Fruit fly (Drosophila melanogaster): Measurements from ENCODE around the gene CG8993.

Gene CG8993

dm6 chr3L:2410869-2411268 is 38.9 kb downstream of the CG8993 start:
- TF ChIP-seq ttk (optimal IDR thresholded peaks at IDR 0.05) (no peak), Sin3A (optimal IDR thresholded peaks at IDR 0.05) (no peak), psq (optimal IDR thresholded peaks at IDR 0.05) (no peak), Myc (optimal IDR thresholded peaks at IDR 0.05) (no peak), h (optimal IDR thresholded peaks at IDR 0.05) (no peak), insv (optimal IDR thresholded peaks at IDR 0.05) (no peak)

- TF ChIP-seq psq (optimal IDR thresholded peaks at IDR 0.05) (no peak), Sin3A (optimal IDR thresholded peaks at IDR 0.05) (no peak), Myc (optimal IDR thresholded peaks at IDR 0.05) (no peak), h (optimal IDR thresholded peaks at IDR 0.05) (no peak), ttk (optimal IDR thresholded peaks at IDR 0.05) (no peak), insv (optimal IDR thresholded peaks at IDR 0.05) (no peak)
Observed at dm6 chr3L:2411564-2412080, 39.6 kb downstream of the CG8993 start.

dm6 chr3L:2414876-2415275 is 42.9 kb downstream of the CG8993 start:
- no peak for TF ChIP-seq Sin3A (optimal IDR thresholded peaks at IDR 0.05)
- no peak for TF ChIP-seq Myc (optimal IDR thresholded peaks at IDR 0.05)
- TF ChIP-seq insv (optimal IDR thresholded peaks at IDR 0.05), result no peak
- no peak for TF ChIP-seq h (optimal IDR thresholded peaks at IDR 0.05)
- TF ChIP-seq psq (optimal IDR thresholded peaks at IDR 0.05), result no peak
- no peak for TF ChIP-seq ttk (optimal IDR thresholded peaks at IDR 0.05)

- no peak for TF ChIP-seq ttk (optimal IDR thresholded peaks at IDR 0.05)
- TF ChIP-seq Sin3A (optimal IDR thresholded peaks at IDR 0.05), result no peak
- TF ChIP-seq h (optimal IDR thresholded peaks at IDR 0.05), result no peak
- TF ChIP-seq Myc (optimal IDR thresholded peaks at IDR 0.05), result no peak
- TF ChIP-seq insv (optimal IDR thresholded peaks at IDR 0.05), result no peak
- TF ChIP-seq psq (optimal IDR thresholded peaks at IDR 0.05), result no peak
Observed at dm6 chr3L:2417399-2418040, 45.5 kb downstream of the CG8993 start.

- TF ChIP-seq h (optimal IDR thresholded peaks at IDR 0.05) (no peak), ttk (optimal IDR thresholded peaks at IDR 0.05) (no peak), Myc (optimal IDR thresholded peaks at IDR 0.05) (no peak), insv (optimal IDR thresholded peaks at IDR 0.05) (no peak), psq (optimal IDR thresholded peaks at IDR 0.05) (no peak), Sin3A (optimal IDR thresholded peaks at IDR 0.05) (no peak)
Observed at dm6 chr3L:2418769-2419168, 46.8 kb downstream of the CG8993 start.

dm6 chr3L:2421138-2421537 is 49.1 kb downstream of the CG8993 start:
- TF ChIP-seq Sin3A (optimal IDR thresholded peaks at IDR 0.05) (no peak), ttk (optimal IDR thresholded peaks at IDR 0.05) (no peak)
